Fruit fly (Drosophila melanogaster) whole organism, pupa: ENCODE data around the gene betaTub65B.

ENCODE experiments used
- CG10348 ChIP-seq: fragments of 200-800 bp; sonication (Bioruptor generic); IDR thresholded peaks from 2 replicates; pipeline ENCODE4 v1.3.6; 2022; ENCODE audit warnings: missing biosample characterization, missing genetic modification characterization
- CG12605 ChIP-seq: fragments of 200-800 bp; sonication (Bioruptor generic); IDR thresholded peaks from 2 replicates; pipeline ENCODE4 v1.3.6; 2022; ENCODE audit warnings: missing biosample characterization, missing genetic modification characterization
- CG13204 ChIP-seq: fragments of 200-800 bp; sonication (Bioruptor generic); optimal IDR thresholded peaks from 2 replicates; lab custom pipeline; 2018; ENCODE audit warnings: missing biosample characterization, mild to moderate bottlenecking, missing genetic modification characterization, moderate library complexity
- CG14655 ChIP-seq: fragments of 200-800 bp; sonication (Bioruptor generic); optimal IDR thresholded peaks from 3 replicates; lab custom pipeline; 2017; ENCODE audit warnings: mild to moderate bottlenecking, missing biosample characterization, missing genetic modification reagents, missing genetic modification characterization
- CG15710 ChIP-seq: fragments of 200-800 bp; sonication (Bioruptor generic); optimal IDR thresholded peaks from 2 replicates; lab custom pipeline; 2018; ENCODE audit warnings: missing biosample characterization, mild to moderate bottlenecking, missing genetic modification characterization, moderate library complexity
- CG17806 ChIP-seq: fragments of 200-800 bp; sonication (Bioruptor generic); optimal IDR thresholded peaks from 2 replicates; lab custom pipeline; 2018; ENCODE audit warnings: missing biosample characterization, mild to moderate bottlenecking, missing genetic modification characterization, moderate library complexity
- CG32121 ChIP-seq: fragments of 200-800 bp; sonication (Bioruptor generic); IDR thresholded peaks from 2 replicates; pipeline ENCODE4 v1.3.6; 2022; ENCODE audit warnings: missing biosample characterization, missing genetic modification characterization
- CG34367 ChIP-seq: fragments of 200-800 bp; sonication (Bioruptor generic); optimal IDR thresholded peaks from 2 replicates; lab custom pipeline; 2018; ENCODE audit warnings: missing biosample characterization, mild to moderate bottlenecking, missing genetic modification characterization
- CG4496 ChIP-seq: fragments of 200-800 bp; sonication (Bioruptor generic); IDR thresholded peaks from 3 replicates; pipeline ENCODE4 v1.3.6; 2022; ENCODE audit warnings: missing biosample characterization, missing genetic modification characterization
- CG8159 ChIP-seq: fragments of 200-800 bp; sonication (Bioruptor generic); optimal IDR thresholded peaks from 3 replicates; lab custom pipeline; 2018; ENCODE audit warnings: missing biosample characterization, mild to moderate bottlenecking, missing genetic modification characterization, moderate library complexity
- CG8301 ChIP-seq: fragments of 200-800 bp; sonication (Bioruptor generic); optimal IDR thresholded peaks from 2 replicates; lab custom pipeline; 2018; ENCODE audit warnings: missing biosample characterization, mild to moderate bottlenecking, missing genetic modification characterization
- CG9948 ChIP-seq: fragments of 200-800 bp; sonication (Bioruptor generic); optimal IDR thresholded peaks from 2 replicates; lab custom pipeline; 2018; ENCODE audit warnings: missing biosample characterization, mild to moderate bottlenecking, missing genetic modification characterization, moderate library complexity
- D1 ChIP-seq: fragments of 200-800 bp; sonication (Bioruptor generic); optimal IDR thresholded peaks from 2 replicates; lab custom pipeline; 2018; ENCODE audit warnings: missing biosample characterization, mild to moderate bottlenecking, missing genetic modification characterization, moderate library complexity
- EcR ChIP-seq: fragments of 200-800 bp; sonication (Bioruptor generic); optimal IDR thresholded peaks from 3 replicates; lab custom pipeline; 2019; ENCODE audit warnings: missing biosample characterization, missing genetic modification characterization, mild to moderate bottlenecking, moderate library complexity, missing genetic modification reagents
- Ets98B ChIP-seq: fragments of 200-800 bp; sonication (Bioruptor generic); IDR thresholded peaks from 2 replicates; pipeline ENCODE4 v1.3.6; 2022; ENCODE audit warnings: missing biosample characterization, missing genetic modification characterization
- Pif1A ChIP-seq: fragments of 200-800 bp; sonication (Bioruptor generic); optimal IDR thresholded peaks from 3 replicates; lab custom pipeline; 2016; ENCODE audit warnings: missing biosample characterization, missing genetic modification characterization
- Pif1B ChIP-seq: fragments of 200-800 bp; sonication (Bioruptor generic); optimal IDR thresholded peaks from 3 replicates; lab custom pipeline; 2016; ENCODE audit warnings: missing biosample characterization, missing genetic modification characterization
- Snoo ChIP-seq: fragments of 200-800 bp; sonication (Bioruptor generic); optimal IDR thresholded peaks from 3 replicates; lab custom pipeline; 2017; ENCODE audit warnings: missing biosample characterization, mild to moderate bottlenecking, missing genetic modification characterization, inconsistent platforms
- fd96Ca ChIP-seq: fragments of 200-800 bp; sonication (Bioruptor generic); IDR thresholded peaks from 3 replicates; pipeline ENCODE4 v1.3.6; 2022; ENCODE audit warnings: missing biosample characterization, missing genetic modification characterization
- gl ChIP-seq: fragments of 200-800 bp; sonication (Bioruptor generic); optimal IDR thresholded peaks from 2 replicates; lab custom pipeline; 2018; ENCODE audit warnings: missing biosample characterization, mild to moderate bottlenecking, missing genetic modification characterization
- rn ChIP-seq: fragments of 200-800 bp; sonication (Bioruptor generic); IDR thresholded peaks from 2 replicates; pipeline ENCODE4 v1.3.6; 2022; ENCODE audit warnings: missing biosample characterization, missing genetic modification characterization

betaTub65B gene

DNA sequence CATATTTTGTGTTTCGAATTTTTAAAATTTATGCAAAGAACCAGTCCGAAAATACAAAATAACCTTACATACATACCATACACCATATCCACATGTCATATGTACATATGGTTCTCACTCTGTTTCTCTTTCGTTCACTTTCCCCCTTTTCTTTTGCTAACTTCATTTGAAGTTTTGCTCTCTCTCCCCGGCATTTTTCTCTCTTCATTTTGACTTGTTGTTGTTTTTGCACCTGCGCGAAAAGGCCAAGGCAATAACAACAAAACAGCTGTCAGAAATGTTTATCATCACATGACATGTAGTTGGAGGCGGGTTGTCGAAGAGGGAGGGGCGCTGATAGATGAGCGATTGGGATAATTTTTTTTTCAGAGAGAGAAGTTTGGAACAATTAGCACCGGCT, 21.9 kb downstream of the betaTub65B start:
- TF ChIP-seq D1 (tag; lab: Kevin White, UChicago) (no peak), CG8301 (tag; lab: Kevin White, UChicago) (no peak), CG4496 (GFP tag; lab: Robert Waterston, UW) (no peak), CG9948 (tag; lab: Kevin White, UChicago) (no peak), CG34367 (tag; lab: Kevin White, UChicago) (no peak), Pif1B (no peak), EcR (GFP tag; lab: Kevin White, UChicago) (no peak), CG17806 (tag; lab: Kevin White, UChicago) (no peak), CG10348 (GFP tag; lab: Robert Waterston, UW) (no peak), CG12605 (no peak), CG15710 (tag; lab: Kevin White, UChicago) (no peak), CG8159 (tag; lab: Kevin White, UChicago) (no peak)

DNA sequence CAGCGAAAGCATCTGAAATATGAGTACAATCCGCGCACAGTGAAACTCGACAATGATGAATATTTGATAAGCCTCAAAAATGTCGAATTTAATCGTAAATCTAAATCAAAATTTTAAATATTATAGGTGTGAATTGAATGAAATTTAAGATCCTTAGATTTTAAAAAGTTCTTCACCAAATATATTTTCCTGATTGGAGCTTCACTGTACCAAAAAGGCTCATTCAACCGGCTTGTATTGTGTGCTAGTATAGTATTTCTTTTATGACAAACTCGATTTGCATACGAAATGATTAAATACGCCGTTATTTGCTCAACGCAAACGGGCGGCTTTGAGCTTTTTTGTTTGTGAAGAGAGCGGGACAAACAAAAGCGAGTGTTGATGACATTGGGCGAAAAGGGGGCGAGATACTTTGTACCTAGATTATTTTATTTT, 22.5 kb downstream of the betaTub65B start:
- TF ChIP-seq CG8159 (tag; lab: Kevin White, UChicago) (peak; percentile 44), fd96Ca (GFP tag; lab: Robert Waterston, UW) (no peak), Snoo (tag; lab: Kevin White, UChicago) (peak; percentile 75), CG12605 (peak; percentile 61), Ets98B (GFP tag; lab: Robert Waterston, UW) (peak; percentile 67), Pif1A (GFP tag; lab: Kevin White, UChicago) (peak; percentile 55), Pif1B (peak; percentile 38), CG14655 (GFP tag; lab: Kevin White, UChicago) (peak; percentile 51), EcR (GFP tag; lab: Kevin White, UChicago) (no peak), CG9948 (tag; lab: Kevin White, UChicago) (peak; percentile 28), CG8301 (tag; lab: Kevin White, UChicago) (peak; percentile 46), D1 (tag; lab: Kevin White, UChicago) (peak; percentile 6), CG13204 (GFP tag; lab: Kevin White, UChicago) (no peak), gl (tag; lab: Kevin White, UChicago) (no peak), CG10348 (GFP tag; lab: Robert Waterston, UW) (no peak), CG32121 (GFP tag; lab: Robert Waterston, UW) (peak; percentile 66), CG15710 (tag; lab: Kevin White, UChicago) (peak; percentile 41), CG34367 (tag; lab: Kevin White, UChicago) (peak; percentile 15), rn (GFP tag; lab: Robert Waterston, UW) (peak; percentile 35; the same call in 1 of the 2 replicates), CG17806 (tag; lab: Kevin White, UChicago) (peak; percentile 34), CG4496 (GFP tag; lab: Robert Waterston, UW) (peak; percentile 66)
- TF ChIP-seq, all 21 proteins: peak for 16

DNA sequence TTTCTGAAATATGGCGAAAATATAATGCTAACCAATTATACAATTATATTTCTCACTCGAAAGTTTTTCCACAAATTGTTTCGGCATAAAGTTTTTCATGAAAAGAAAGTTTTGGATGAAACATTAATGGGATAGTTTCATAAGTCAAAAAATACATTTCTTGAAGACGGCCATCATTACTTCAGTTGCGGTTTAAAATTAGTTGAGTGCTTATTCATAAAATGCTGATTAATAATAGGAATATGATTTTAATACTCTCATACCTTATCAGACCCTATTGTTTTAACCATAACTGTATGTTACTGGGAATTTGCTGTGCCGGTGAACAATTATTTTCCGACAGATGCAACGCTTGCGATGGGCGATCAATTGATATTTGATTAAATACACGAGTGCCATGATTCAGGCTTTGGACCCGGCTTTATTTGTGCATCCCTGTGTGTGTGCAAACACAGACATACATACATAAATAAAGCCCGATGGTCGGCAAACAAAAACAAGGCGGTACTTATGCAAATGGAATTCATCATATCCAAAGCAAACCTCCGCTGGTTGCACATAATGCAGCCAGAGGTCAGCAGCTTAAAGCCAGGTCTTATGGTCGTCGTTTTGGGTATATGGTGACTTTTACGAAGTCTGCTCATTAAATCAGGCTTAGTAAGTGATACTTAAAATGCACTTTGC, 23.7 kb downstream of the betaTub65B start:
- TF ChIP-seq CG8159 (tag; lab: Kevin White, UChicago) (peak; percentile 18), Pif1A (GFP tag; lab: Kevin White, UChicago) (peak; percentile 3), Pif1B (no peak), D1 (tag; lab: Kevin White, UChicago) (no peak)
- TF ChIP-seq, all 21 proteins: peak for 2

DNA sequence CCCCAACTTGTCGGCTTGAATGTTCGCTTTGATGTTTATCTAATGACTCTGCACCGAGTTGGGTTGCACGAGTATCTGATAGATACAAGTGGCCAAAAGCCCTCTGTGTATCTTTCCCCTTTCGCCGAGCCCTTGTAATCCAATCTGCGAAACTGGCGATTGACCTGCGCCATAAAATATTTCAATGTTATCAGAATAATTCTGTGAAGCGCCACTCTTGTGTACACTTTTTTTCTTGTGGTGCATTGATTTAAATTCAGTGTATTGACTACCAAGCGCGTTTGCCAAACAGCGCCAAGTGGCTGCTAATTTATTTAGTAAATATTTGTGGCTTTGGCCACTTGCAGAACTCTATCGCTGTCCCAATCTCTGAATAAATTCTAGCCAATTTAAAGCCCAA, 25.7 kb downstream of the betaTub65B start:
- TF ChIP-seq CG13204 (GFP tag; lab: Kevin White, UChicago) = no peak
- no peak for TF ChIP-seq Ets98B (GFP tag; lab: Robert Waterston, UW)

DNA sequence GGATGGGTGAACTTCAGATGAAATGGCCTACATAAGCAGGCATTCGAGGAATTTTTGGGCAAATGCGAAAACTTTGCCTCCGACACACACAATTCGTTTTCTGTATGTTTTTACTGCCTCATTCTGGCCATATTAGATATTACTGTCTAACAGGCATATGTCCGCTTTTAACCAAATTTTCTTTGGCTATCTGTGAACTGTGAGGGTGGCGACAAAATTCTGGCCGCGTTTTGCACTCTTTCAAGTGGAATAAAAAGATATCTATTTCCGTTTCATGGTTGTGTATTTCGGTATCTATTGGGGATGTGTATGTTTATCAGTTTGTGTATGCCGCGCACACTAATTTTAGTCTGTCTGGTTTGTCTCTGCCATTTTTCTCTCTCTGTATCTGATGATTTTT, 28.0 kb downstream of the betaTub65B start:
- TF ChIP-seq CG8301 (tag; lab: Kevin White, UChicago) (no peak), Pif1B (no peak), CG17806 (tag; lab: Kevin White, UChicago) (no peak), D1 (tag; lab: Kevin White, UChicago) (no peak), CG13204 (GFP tag; lab: Kevin White, UChicago) (no peak), CG12605 (no peak), Snoo (tag; lab: Kevin White, UChicago) (no peak), CG8159 (tag; lab: Kevin White, UChicago) (no peak), Ets98B (GFP tag; lab: Robert Waterston, UW) (no peak), fd96Ca (GFP tag; lab: Robert Waterston, UW) (no peak), CG34367 (tag; lab: Kevin White, UChicago) (no peak), CG9948 (tag; lab: Kevin White, UChicago) (no peak), CG32121 (GFP tag; lab: Robert Waterston, UW) (no peak), CG10348 (GFP tag; lab: Robert Waterston, UW) (no peak), CG4496 (GFP tag; lab: Robert Waterston, UW) (no peak), gl (tag; lab: Kevin White, UChicago) (no peak), CG15710 (tag; lab: Kevin White, UChicago) (no peak), rn (GFP tag; lab: Robert Waterston, UW) (no peak), CG14655 (GFP tag; lab: Kevin White, UChicago) (no peak), EcR (GFP tag; lab: Kevin White, UChicago) (no peak)
- TF ChIP-seq, all 21 proteins: peak for 0

DNA sequence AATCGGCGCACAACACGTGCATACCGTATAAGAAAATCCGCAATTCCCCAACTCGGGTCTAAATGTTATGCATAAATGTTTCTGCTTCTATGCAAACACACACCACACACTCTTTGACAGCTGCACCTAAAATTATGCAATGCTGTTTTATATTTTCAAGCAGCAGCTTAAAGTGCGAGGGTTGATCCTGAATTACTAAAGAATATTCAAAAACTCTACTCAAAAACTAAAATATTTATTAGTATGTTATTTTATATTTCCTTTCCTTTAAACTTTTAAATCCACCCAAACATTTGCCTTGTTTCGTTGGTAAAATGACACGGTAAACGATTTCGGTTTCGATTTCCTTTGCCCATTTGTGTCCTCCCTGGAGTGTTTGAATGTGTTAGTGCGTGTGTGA, 30.5 kb downstream of the betaTub65B start:
- TF ChIP-seq CG13204 (GFP tag; lab: Kevin White, UChicago) = no peak
- TF ChIP-seq CG14655 (GFP tag; lab: Kevin White, UChicago) = no peak
- no peak for TF ChIP-seq rn (GFP tag; lab: Robert Waterston, UW)
- TF ChIP-seq Pif1B = no peak
- no peak for TF ChIP-seq CG4496 (GFP tag; lab: Robert Waterston, UW)
- no peak for TF ChIP-seq fd96Ca (GFP tag; lab: Robert Waterston, UW)
- TF ChIP-seq CG8159 (tag; lab: Kevin White, UChicago) = no peak
- no peak for TF ChIP-seq CG34367 (tag; lab: Kevin White, UChicago)
- TF ChIP-seq Pif1A (GFP tag; lab: Kevin White, UChicago) = no peak
- TF ChIP-seq EcR (GFP tag; lab: Kevin White, UChicago) = no peak
- TF ChIP-seq CG17806 (tag; lab: Kevin White, UChicago) = no peak
- no peak for TF ChIP-seq CG15710 (tag; lab: Kevin White, UChicago)
- no peak; the same call in 1 of the 2 replicates for TF ChIP-seq Ets98B (GFP tag; lab: Robert Waterston, UW)
- TF ChIP-seq gl (tag; lab: Kevin White, UChicago) = no peak
